Worm (Caenorhabditis elegans): ENCODE results near the gene F01F1.11.

The F01F1.11 gene

DNA sequence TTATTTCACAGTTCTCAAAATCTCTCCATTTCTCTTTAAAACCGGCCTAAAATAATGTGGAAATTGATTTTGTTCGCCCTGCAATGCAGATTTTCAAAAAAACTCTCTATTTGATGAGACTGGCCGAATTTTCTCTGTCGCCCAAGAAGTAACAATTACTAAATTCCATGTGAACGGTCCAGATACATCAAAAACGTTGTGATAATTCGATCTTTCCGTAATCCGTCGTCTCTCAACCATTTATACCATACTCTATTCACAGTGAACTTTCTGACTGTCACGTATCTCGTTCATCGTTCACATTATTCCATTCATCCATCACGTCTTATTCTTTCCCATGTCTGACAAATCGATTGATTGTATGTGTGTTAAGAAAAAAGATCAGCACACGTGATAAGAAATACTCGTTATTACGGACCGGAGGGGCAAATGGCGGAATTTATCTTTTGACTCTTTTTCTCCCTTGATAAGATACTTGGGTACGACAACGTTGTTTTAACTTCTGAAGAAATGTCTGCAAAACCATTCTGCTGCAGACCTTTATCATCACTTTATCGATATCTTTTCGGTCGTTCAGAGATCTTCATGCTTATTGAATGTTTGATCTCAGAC is 49.5 kb upstream of the F01F1.11 start:
- TF ChIP-seq ztf-4 (tag; optimal IDR thresholded peaks at IDR 0.05) (no peak), jun-1 (tag; optimal IDR thresholded peaks at IDR 0.05) (no peak), snpc-4 (tag; optimal IDR thresholded peaks at IDR 0.05) (no peak), nhr-43 (tag; optimal IDR thresholded peaks at IDR 0.05; ENCODE audit: poor library complexity, severe bottlenecking) (peak; percentile 92), pha-4 (tag; optimal IDR thresholded peaks at IDR 0.05) (no peak), nhr-76 (tag; optimal IDR thresholded peaks at IDR 0.05) (no peak), nfya-1 (tag; optimal IDR thresholded peaks at IDR 0.05; ENCODE audit: insufficient read depth) (no peak), elt-1 (tag; optimal IDR thresholded peaks at IDR 0.05) (no peak), nhr-12 (tag; optimal IDR thresholded peaks at IDR 0.05) (no peak), sea-2 (GFP tag; optimal IDR thresholded peaks at IDR 0.05) (no peak), ceh-28 (tag; optimal IDR thresholded peaks at IDR 0.05) (no peak), eor-1 (tag; optimal IDR thresholded peaks at IDR 0.05) (no peak), daf-12 (tag; optimal IDR thresholded peaks at IDR 0.05) (no peak), lin-39 (tag; optimal IDR thresholded peaks at IDR 0.05) (no peak), skn-1 (tag; optimal IDR thresholded peaks at IDR 0.05) (no peak), pqm-1 (tag; optimal IDR thresholded peaks at IDR 0.05) (no peak), unc-62 (GFP tag; optimal IDR thresholded peaks at IDR 0.05) (no peak), ZK546.5 (tag; optimal IDR thresholded peaks at IDR 0.05) (no peak), lin-15B (tag; optimal IDR thresholded peaks at IDR 0.05) (no peak), ceh-16 (tag; optimal IDR thresholded peaks at IDR 0.05) (no peak), ama-1 (optimal IDR thresholded peaks at IDR 0.05) (peak; percentile 66), nhr-25 (tag; optimal IDR thresholded peaks at IDR 0.05) (peak; percentile 80), ceh-9 (tag; optimal IDR thresholded peaks at IDR 0.05) (no peak), nhr-23 (tag; optimal IDR thresholded peaks at IDR 0.05) (peak; percentile 84), tbx-2 (tag; optimal IDR thresholded peaks at IDR 0.05) (peak; percentile 13), elt-3 (tag; optimal IDR thresholded peaks at IDR 0.05) (peak in 2 of 3 experiments; percentile 89 to 92), nhr-28 (tag; optimal IDR thresholded peaks at IDR 0.05) (no peak), nhr-237 (tag; optimal IDR thresholded peaks at IDR 0.05) (no peak), nhr-11 (tag; optimal IDR thresholded peaks at IDR 0.05) (no peak), R02D3.7 (tag; optimal IDR thresholded peaks at IDR 0.05) (no peak), elt-2 (tag; optimal IDR thresholded peaks at IDR 0.05) (no peak), unc-39 (tag; optimal IDR thresholded peaks at IDR 0.05) (no peak), fkh-2 (tag; optimal IDR thresholded peaks at IDR 0.05) (no peak), fos-1 (tag; optimal IDR thresholded peaks at IDR 0.05) (no peak), egl-27 (tag; optimal IDR thresholded peaks at IDR 0.05) (no peak), mml-1 (tag; optimal IDR thresholded peaks at IDR 0.05) (no peak), zag-1 (tag; optimal IDR thresholded peaks at IDR 0.05) (no peak), aly-2 (tag; optimal IDR thresholded peaks at IDR 0.05) (no peak), lsy-12 (tag; optimal IDR thresholded peaks at IDR 0.05) (no peak), nhr-77 (tag; optimal IDR thresholded peaks at IDR 0.05) (no peak), egl-5 (tag; optimal IDR thresholded peaks at IDR 0.05) (no peak), hmg-11 (tag; optimal IDR thresholded peaks at IDR 0.05) (no peak), ztf-11 (tag; optimal IDR thresholded peaks at IDR 0.05) (no peak), nhr-67 (tag; optimal IDR thresholded peaks at IDR 0.05) (no peak), fkh-10 (GFP tag; optimal IDR thresholded peaks at IDR 0.05) (no peak), mdl-1 (tag; optimal IDR thresholded peaks at IDR 0.05) (no peak), ceh-82 (tag; optimal IDR thresholded peaks at IDR 0.05) (no peak)
